Worm (Caenorhabditis elegans) whole organism, dauer: ENCODE data around the gene T07E3.2.

Experiments
- unc-62 ChIP-seq: sonication (generic microtip); optimal IDR thresholded peaks from 2 replicates; lab custom pipeline; 2017; ENCODE audit warnings: missing biosample characterization, missing genetic modification reagents, missing genetic modification characterization

The T07E3.2 gene

DNA sequence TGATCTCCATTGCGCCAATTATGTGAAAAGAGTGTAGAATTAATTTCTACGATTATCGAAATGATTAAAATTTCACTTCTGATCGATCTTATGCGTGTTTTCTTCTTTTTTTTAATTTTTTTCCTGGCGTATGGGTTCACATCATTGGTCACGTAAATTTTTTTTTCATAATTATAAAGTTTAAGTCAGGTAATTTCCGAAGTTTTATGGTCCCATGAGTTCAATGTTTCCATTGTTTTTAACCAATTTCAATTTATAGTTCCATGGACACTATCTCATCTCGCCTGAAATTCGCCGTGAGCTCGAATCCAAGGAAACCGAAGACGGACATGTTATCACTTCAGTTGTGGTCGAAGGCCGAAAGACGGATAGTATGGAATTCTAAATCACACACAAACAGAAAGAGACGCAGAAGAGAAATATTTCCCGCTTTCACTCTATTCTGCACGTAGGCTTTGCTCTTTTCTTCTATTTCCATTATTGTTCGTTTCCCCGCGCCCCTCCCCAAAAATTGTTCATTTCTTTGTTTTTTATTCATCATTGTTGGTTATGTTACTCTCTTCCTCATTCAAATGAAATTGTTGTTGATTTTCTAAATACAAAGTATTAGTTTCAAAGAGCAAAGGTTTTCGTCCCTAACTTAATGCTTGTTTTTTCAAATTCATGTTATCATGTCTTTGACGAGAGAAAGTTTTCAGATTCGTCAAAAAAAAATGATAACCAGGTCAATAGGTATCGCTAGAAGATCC is 28.9 kb downstream of the T07E3.2 start, which contains the start of the genes F57B9.8 and coq-2:
F57B9.8 (minus strand) TSS at position 51 of the 749 bp plus-strand sequence.
coq-2 (plus strand) TSS at position 699 of the 749 bp plus-strand sequence.
- no peak for TF ChIP-seq unc-62

- no peak for TF ChIP-seq unc-62
These were observed 33.0 kb downstream of the T07E3.2 start, which contains the start of gene F57B9.3 for ce11 chrIII:6939523-6939922. F57B9.3 (plus strand) TSS chrIII:6939823.

DNA sequence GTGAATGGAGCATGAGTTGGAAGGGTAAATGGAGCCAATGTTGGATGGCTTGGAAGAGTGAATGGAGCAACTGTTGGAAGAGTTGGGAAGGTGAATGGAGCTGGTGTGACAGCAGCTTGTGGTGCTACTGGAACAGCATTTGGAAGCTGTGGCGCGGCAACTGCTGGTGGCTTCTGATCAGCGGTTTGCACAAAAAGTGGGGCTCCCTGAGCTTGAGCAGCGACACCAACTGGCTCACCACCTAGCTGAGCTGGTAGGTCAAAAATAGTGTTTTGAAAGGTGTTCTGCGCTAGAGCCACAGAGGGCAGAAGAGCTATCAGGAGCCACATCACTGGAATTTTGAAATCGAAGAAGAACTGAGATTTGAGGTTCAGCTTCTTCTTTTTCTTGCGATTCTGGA is 38.8 kb downstream of the T07E3.2 start:
- TF ChIP-seq unc-62, result no peak

- TF ChIP-seq unc-62, result no peak
These were observed 39.2 kb downstream of the T07E3.2 start, which contains the start of gene abu-13 for ce11 chrIII:6945747-6946146. abu-13 (minus strand) TSS chrIII:6945898.

DNA sequence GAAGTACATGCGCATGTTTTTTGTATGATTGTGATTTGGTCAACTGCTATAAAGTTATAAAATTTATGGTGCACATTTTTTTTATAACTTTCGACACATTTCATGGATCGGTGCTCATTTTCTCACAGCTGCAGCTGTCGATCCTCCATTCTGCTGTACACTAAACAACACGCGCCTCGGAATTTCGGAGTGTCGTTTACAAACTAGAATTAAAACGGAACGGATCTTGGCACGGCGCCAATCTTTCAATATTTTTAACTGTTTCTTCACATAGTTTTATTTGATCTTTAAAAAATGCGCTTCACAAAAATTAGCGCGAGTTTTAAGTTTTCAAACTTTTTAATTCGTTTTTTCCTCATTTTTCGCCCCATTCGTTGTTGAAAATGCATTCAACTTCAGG is 39.9 kb downstream of the T07E3.2 start, which contains the start of gene let-711:
let-711 (plus strand) TSS at position 337 of the 400 bp plus-strand sequence.
- no peak for TF ChIP-seq unc-62

- no peak for TF ChIP-seq unc-62
These were observed 41.4 kb downstream of the T07E3.2 start for ce11 chrIII:6947896-6948295.

- no peak for TF ChIP-seq unc-62
These were observed 44.9 kb downstream of the T07E3.2 start for ce11 chrIII:6951435-6951834.

DNA sequence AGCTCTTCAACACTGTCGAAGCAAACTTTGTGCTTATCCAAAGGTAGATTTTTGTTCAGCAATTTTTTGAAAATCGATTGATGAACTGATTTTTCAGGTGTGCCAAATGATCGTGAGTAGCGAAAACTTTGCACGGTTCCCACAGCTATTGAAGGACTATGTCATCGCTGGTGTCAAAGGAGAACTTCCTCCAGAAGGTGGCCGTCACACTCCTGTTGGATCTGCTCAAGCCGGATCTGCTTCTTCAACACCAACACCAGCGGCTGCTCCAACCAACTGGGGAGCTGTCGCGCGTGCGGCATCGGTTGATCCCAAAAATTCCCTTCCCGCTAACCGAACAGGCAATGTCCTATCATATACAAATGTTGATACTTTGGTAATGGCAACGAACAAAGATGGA is 46.9 kb downstream of the T07E3.2 start:
- no peak for TF ChIP-seq unc-62

DNA sequence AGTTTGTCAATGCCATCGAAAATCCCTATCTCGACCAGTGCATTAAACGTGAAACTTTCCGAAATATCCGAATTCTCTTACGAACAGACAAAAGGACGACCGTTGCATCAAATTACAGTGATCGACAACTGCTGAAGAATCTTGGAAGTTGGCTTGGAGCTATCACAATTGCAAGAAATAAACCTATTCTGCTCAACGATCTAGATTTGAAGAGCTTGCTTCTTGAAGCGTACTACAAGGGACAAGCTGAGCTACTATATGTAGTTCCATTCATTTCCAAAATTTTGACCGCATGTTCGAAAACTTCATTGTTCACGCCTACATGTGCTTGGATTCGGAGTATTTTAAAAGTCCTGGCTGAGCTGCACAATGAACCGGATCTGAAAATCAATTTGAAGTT is 47.5 kb downstream of the T07E3.2 start:
- TF ChIP-seq unc-62, result no peak

- no peak for TF ChIP-seq unc-62
These were observed 49.3 kb downstream of the T07E3.2 start for ce11 chrIII:6955766-6956165.
